Fruit fly (Drosophila melanogaster): ENCODE measurements around the gene CG7099.
A peak's percentile ranks its signal among the peaks of the same experiment; 100 is the strongest.

DNA sequence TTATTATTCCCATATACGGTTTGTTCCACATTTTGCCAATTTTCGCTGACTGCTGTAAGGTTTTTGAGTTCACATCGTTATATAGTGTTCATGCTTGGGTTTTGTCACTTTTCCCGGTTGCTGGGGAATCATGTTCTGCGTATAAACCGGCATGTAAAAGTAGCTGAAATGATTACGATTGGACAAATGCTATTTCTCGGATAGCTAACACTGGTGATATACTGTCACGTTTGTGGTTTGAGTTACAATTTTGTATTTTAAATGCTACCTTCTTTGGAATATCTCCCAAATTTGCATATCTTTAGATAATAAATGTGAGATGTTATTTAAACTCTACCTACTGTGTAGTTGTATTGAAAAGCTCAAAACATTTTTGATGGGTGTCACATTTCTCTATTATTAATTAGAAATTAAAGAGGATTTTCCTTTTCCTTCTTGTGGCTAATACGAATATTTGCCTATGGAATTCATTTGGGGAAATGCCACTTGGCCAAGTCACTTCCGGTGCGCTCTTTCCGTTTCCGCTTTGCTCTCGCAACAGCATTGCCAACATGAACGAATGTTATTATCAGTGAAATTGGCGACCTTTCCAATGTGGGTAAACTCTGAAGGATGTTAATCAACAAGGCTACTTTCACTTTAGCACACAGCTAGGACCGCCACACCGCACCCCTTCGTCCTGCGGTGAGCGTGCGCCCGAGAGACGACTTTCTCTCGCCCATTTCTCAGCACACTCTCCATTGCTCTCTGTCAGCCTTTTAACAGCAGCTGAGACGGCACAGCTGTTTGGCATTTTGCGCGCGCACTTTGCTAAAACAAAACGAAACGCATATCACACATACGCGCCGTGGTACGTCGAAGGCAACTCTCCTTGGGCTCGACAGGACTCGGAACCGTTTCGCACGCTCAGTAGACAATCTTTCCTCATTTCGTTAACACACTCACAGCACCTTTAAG, 27.4 kb downstream of the CG7099 start, which contains the start of the genes CG16956, CG42784 and CG43850:
- TF ChIP-seq Mnt (GFP tag; optimal IDR thresholded peaks at IDR 0.05) (no peak), CG5204 (GFP tag; optimal IDR thresholded peaks at IDR 0.05) (peak; percentile 19), CG33017 (tag; optimal IDR thresholded peaks at IDR 0.05) (no peak), bab1 (GFP tag; optimal IDR thresholded peaks at IDR 0.05) (no peak), Clk (GFP tag; optimal IDR thresholded peaks at IDR 0.05) (no peak), kay (GFP tag; ENCODE audit: borderline replicate concordance) (no peak)

All from whole organism, adult.